Worm (Caenorhabditis elegans) whole organism, late embryonic: ENCODE results near the gene npl-4.2.

Experiments used
- C08G9.2 ChIP-seq: sonication (generic microtip); optimal IDR thresholded peaks from 2 replicates; lab custom pipeline; 2016; ENCODE audit warnings: mild to moderate bottlenecking, missing genetic modification characterization, moderate library complexity, missing compliant biosample characterization
- F13H6.1 ChIP-seq: sonication (generic microtip); optimal IDR thresholded peaks from 2 replicates; lab custom pipeline; 2016; ENCODE audit warnings: missing genetic modification characterization, missing compliant biosample characterization
- K09A11.1 ChIP-seq: sonication (generic microtip); optimal IDR thresholded peaks from 2 replicates; lab custom pipeline; 2017; ENCODE audit warnings: antibody characterized with exemption, mild to moderate bottlenecking, missing genetic modification characterization, missing compliant biosample characterization; ENCODE audit not compliant: insufficient read depth
- ama-1 ChIP-seq: fragments of 150-350 bp; optimal IDR thresholded peaks from 2 replicates; lab custom pipeline; 2014
- ceh-34 ChIP-seq: sonication (generic microtip); optimal IDR thresholded peaks from 2 replicates; lab custom pipeline; 2016; ENCODE audit warnings: mild to moderate bottlenecking, missing genetic modification characterization, missing compliant biosample characterization
- ceh-9 ChIP-seq: sonication (generic microtip); optimal IDR thresholded peaks from 2 replicates; lab custom pipeline; 2016; ENCODE audit warnings: mild to moderate bottlenecking, missing genetic modification characterization, inconsistent platforms, missing compliant biosample characterization
- nhr-232 ChIP-seq: sonication (generic microtip); optimal IDR thresholded peaks from 2 replicates; lab custom pipeline; 2016; ENCODE audit warnings: missing genetic modification characterization, missing compliant biosample characterization
- pha-4 ChIP-seq: fragments of 150-350 bp; optimal IDR thresholded peaks from 2 replicates; lab custom pipeline; 2018; ENCODE audit warnings: missing biosample characterization, missing genetic modification reagents, missing genetic modification characterization
- unc-86 ChIP-seq: sonication (generic microtip); optimal IDR thresholded peaks from 2 replicates; lab custom pipeline; 2016; ENCODE audit warnings: missing genetic modification characterization, missing compliant biosample characterization

DNA sequence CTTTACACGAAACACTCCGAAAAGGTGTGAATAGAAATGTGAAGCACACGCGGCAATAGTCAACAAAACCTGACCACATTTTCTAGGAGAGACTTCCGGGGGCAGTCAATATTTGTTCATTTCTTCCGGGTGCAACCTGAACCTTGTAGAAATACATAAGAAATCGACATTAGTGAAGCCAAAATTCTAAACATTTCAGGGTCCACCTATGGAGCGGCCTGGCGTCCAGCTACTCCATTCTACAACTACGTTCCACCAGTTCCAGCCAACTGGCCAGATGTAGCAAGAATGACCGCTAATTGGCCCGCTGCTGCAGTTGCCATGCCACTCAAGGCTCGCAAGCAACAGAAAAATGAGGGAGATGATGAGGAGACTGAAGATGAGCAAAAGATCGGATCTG lies 43.5 kb upstream of the npl-4.2 start:
- TF ChIP-seq pha-4 (tag; lab: Kevin White, UChicago) (no peak), F13H6.1 (no peak), ama-1 (lab: Kevin White, UChicago) (no peak), ceh-34 (tag; lab: Kevin White, UChicago) (no peak), nhr-232 (no peak), unc-86 (tag; lab: Kevin White, UChicago) (no peak), ceh-9 (tag; lab: Kevin White, UChicago) (no peak), C08G9.2 (tag; lab: Kevin White, UChicago) (no peak), K09A11.1 (tag; lab: Kevin White, UChicago) (no peak)
